Worm (Caenorhabditis elegans): Measurements from ENCODE around the gene ubc-24.

Gene ubc-24

DNA sequence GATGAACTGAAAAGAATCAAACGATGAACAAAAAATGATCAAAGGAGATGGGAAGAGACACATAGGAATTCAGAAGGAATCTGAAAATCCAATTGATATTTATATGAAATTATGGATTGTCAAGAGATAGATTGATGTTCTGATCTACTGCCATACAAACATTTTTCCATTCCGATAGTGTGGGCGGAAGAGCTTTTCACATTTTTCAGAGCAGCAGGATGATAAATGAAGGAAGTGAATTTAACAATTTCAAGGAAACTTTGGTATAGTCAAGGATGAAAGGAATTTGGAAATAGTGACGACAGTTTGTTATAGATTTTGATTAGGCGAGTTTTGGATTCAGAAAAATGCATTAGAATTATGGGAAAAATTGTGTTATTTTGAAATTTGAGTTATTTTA is at the start of gene ubc-24:
TSS of gene ubc-24 (plus strand) at position 301 of the 400 bp plus-strand sequence.
- TF ChIP-seq nhr-237 (tag; optimal IDR thresholded peaks at IDR 0.05) (no peak), mes-2 (tag; optimal IDR thresholded peaks at IDR 0.05; ENCODE audit: poor library complexity, severe bottlenecking) (no peak), set-16 (GFP tag; IDR thresholded peaks at IDR 0.05) (no peak), tag-97 (GFP tag; IDR thresholded peaks at IDR 0.05) (no peak), ceh-32 (tag; optimal IDR thresholded peaks at IDR 0.05; ENCODE audit: poor library complexity) (no peak), lin-29 (GFP tag; IDR thresholded peaks at IDR 0.05) (no peak), zag-1 (tag; optimal IDR thresholded peaks at IDR 0.05) (no peak), ceh-20 (GFP tag; IDR thresholded peaks at IDR 0.05) (no peak), R02D3.7 (tag; optimal IDR thresholded peaks at IDR 0.05) (no peak), dmd-6 (GFP tag; IDR thresholded peaks at IDR 0.05) (no peak), nhr-102 (tag; optimal IDR thresholded peaks at IDR 0.05) (no peak), zfp-2 (tag; optimal IDR thresholded peaks at IDR 0.05) (no peak), jun-1 (tag; optimal IDR thresholded peaks at IDR 0.05) (no peak), egl-43 (GFP tag; IDR thresholded peaks at IDR 0.05) (no peak), nhr-11 (tag; optimal IDR thresholded peaks at IDR 0.05) (no peak), tra-1 (GFP tag; IDR thresholded peaks at IDR 0.05) (no peak), zfp-3 (GFP tag; conservative IDR thresholded peaks at IDR 0.05) (no peak), arid-1 (GFP tag; conservative IDR thresholded peaks at IDR 0.05) (no peak)

DNA sequence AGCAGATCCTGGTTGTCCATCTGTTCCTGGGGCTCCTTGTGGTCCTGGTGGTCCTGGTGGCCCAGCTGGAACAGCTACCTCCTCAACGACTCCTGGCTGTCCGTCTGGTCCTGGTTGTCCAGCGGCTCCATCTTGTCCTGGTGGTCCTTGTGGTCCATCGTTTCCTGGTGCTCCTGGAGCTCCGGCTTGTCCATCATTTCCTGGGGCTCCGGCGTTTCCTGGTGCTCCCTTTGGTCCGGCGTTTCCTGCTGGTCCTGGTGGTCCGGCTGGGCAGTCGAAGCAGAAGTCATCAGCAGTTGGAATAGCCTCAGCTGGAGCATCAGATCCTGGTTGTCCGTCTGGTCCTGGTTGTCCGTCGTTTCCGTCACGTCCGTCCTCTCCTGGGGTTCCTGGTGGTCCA is 46.9 kb upstream of the ubc-24 start:
- TF ChIP-seq dmd-8 (GFP tag; IDR thresholded peaks at IDR 0.05) (0 out of 2 replicates have a peak, but pooled peaks have one; percentile 63), mxl-2 (GFP tag; conservative IDR thresholded peaks at IDR 0.05) (no peak), saeg-2 (GFP tag; IDR thresholded peaks at IDR 0.05) (no peak), lin-1 (GFP tag; IDR thresholded peaks at IDR 0.05) (no peak), F10B5.3 (tag; optimal IDR thresholded peaks at IDR 0.05) (no peak), nhr-6 (tag; optimal IDR thresholded peaks at IDR 0.05) (no peak), zip-2 (tag; optimal IDR thresholded peaks at IDR 0.05) (no peak), egl-27 (tag; optimal IDR thresholded peaks at IDR 0.05) (no peak), cey-2 (tag; optimal IDR thresholded peaks at IDR 0.05; ENCODE audit: borderline replicate concordance, insufficient read depth) (no peak), madf-5 (GFP tag; IDR thresholded peaks at IDR 0.05) (0 out of 4 replicates have a peak, but pooled peaks of 1 of the 2 experiments have one; percentile 65), nhr-111 (GFP tag; optimal IDR thresholded peaks at IDR 0.05) (no peak), F49E8.2 (tag; optimal IDR thresholded peaks at IDR 0.05; ENCODE audit: borderline replicate concordance) (no peak), pqm-1 (tag; optimal IDR thresholded peaks at IDR 0.05) (no peak), snpc-1.2 (GFP tag; IDR thresholded peaks at IDR 0.05) (no peak), F37D6.2 (tag; optimal IDR thresholded peaks at IDR 0.05) (no peak), set-16 (GFP tag; IDR thresholded peaks at IDR 0.05) (peak; percentile 95), nhr-42 (GFP tag; IDR thresholded peaks at IDR 0.05) (no peak), Y105C5A.15 (GFP tag; IDR thresholded peaks at IDR 0.05) (no peak), unc-39 (tag; optimal IDR thresholded peaks at IDR 0.05) (no peak), duxl-1 (tag; optimal IDR thresholded peaks at IDR 0.05; ENCODE audit: poor library complexity) (no peak), aha-1 (tag) (no peak), F26F4.8 (GFP tag; conservative IDR thresholded peaks at IDR 0.05) (no peak), ceh-32 (tag; optimal IDR thresholded peaks at IDR 0.05; ENCODE audit: poor library complexity) (no peak), tra-1 (GFP tag; IDR thresholded peaks at IDR 0.05) (no peak), ztf-7 (tag; optimal IDR thresholded peaks at IDR 0.05) (no peak), lin-29 (GFP tag; IDR thresholded peaks at IDR 0.05) (no peak), lin-13 (GFP tag; optimal IDR thresholded peaks at IDR 0.05) (no peak), lsy-2 (tag; optimal IDR thresholded peaks at IDR 0.05) (no peak), nhr-76 (tag; optimal IDR thresholded peaks at IDR 0.05) (no peak), daf-19 (GFP tag; conservative IDR thresholded peaks at IDR 0.05) (no peak), daf-12 (tag; optimal IDR thresholded peaks at IDR 0.05) (no peak), spr-1 (tag; optimal IDR thresholded peaks at IDR 0.05) (peak; percentile 21), nhr-77 (tag; optimal IDR thresholded peaks at IDR 0.05) (no peak), hlh-11 (tag; optimal IDR thresholded peaks at IDR 0.05) (peak; percentile 34), hmg-1.1 (GFP tag; IDR thresholded peaks at IDR 0.05) (no peak), aly-2 (tag; optimal IDR thresholded peaks at IDR 0.05) (no peak), F44E2.7 (GFP tag; IDR thresholded peaks at IDR 0.05) (0 out of 2 replicates have a peak, but pooled peaks have one; percentile 10), ceh-20 (GFP tag; IDR thresholded peaks at IDR 0.05) (no peak)

All from whole organism, L4 larva.